Fruit fly (Drosophila melanogaster): ENCODE data around the gene betaggt-I.

Gene betaggt-I

dm6 chr2L:4907986-4908385 is 37.4 kb upstream of the betaggt-I start (continued):
- peak; percentile 36 for TF ChIP-seq CG12769 (tag; optimal IDR thresholded peaks at IDR 0.05)
- TF ChIP-seq CG2116 (GFP tag; optimal IDR thresholded peaks at IDR 0.05): peak; percentile 35
- TF ChIP-seq sob (GFP tag; IDR thresholded peaks at IDR 0.05): peak; percentile 77
- peak; percentile 71 for TF ChIP-seq H2.0 (GFP tag; IDR thresholded peaks at IDR 0.05)
- peak; percentile 67 for TF ChIP-seq zfh1 (GFP tag; IDR thresholded peaks at IDR 0.05)
- TF ChIP-seq jing (GFP tag; optimal IDR thresholded peaks at IDR 0.05): peak; percentile 56
- TF ChIP-seq CG15514 (GFP tag; optimal IDR thresholded peaks at IDR 0.05): peak; percentile 9
- TF ChIP-seq Bteb2 (GFP tag; optimal IDR thresholded peaks at IDR 0.05): no peak
- TF ChIP-seq CG30020 (tag; optimal IDR thresholded peaks at IDR 0.05): peak; percentile 8
- peak; percentile 27 for TF ChIP-seq CG4707 (GFP tag; optimal IDR thresholded peaks at IDR 0.05)
- TF ChIP-seq fru (optimal IDR thresholded peaks at IDR 0.05): no peak
- peak; percentile 74 for TF ChIP-seq nau (GFP tag; optimal IDR thresholded peaks at IDR 0.05)
- peak; percentile 80 for TF ChIP-seq Awh (GFP tag; IDR thresholded peaks at IDR 0.05)
- peak; percentile 54 for TF ChIP-seq Max (GFP tag; optimal IDR thresholded peaks at IDR 0.05)
- TF ChIP-seq CG12219 (GFP tag; optimal IDR thresholded peaks at IDR 0.05): peak; percentile 67
- peak; percentile 68 for TF ChIP-seq CG1529 (GFP tag; optimal IDR thresholded peaks at IDR 0.05)
- no peak for TF ChIP-seq Gsc (GFP tag; IDR thresholded peaks at IDR 0.05)
- TF ChIP-seq yki (optimal IDR thresholded peaks at IDR 0.05): no peak
- TF ChIP-seq lola (GFP tag; optimal IDR thresholded peaks at IDR 0.05): peak in 1 of 3 experiments; percentile 43
- TF ChIP-seq ken (GFP tag; IDR thresholded peaks at IDR 0.05): peak; percentile 68; the same call in 1 of the 3 replicates
- TF ChIP-seq hth (optimal IDR thresholded peaks at IDR 0.05): no peak
- TF ChIP-seq lov (optimal IDR thresholded peaks at IDR 0.05): no peak
- TF ChIP-seq lov (GFP tag; IDR thresholded peaks at IDR 0.05): no peak
- no peak for TF ChIP-seq CG6175 (GFP tag; IDR thresholded peaks at IDR 0.05)
- TF ChIP-seq CG17912 (GFP tag; optimal IDR thresholded peaks at IDR 0.05): peak; percentile 11
- TF ChIP-seq TFAM (GFP tag; optimal IDR thresholded peaks at IDR 0.05): no peak
- peak; percentile 64 for TF ChIP-seq CrebB (tag; optimal IDR thresholded peaks at IDR 0.05)
- no peak for TF ChIP-seq Mrtf (GFP tag; IDR thresholded peaks at IDR 0.05)
- TF ChIP-seq ttk (GFP tag; IDR thresholded peaks at IDR 0.05): peak; percentile 84
- no peak for TF ChIP-seq ftz-f1 (GFP tag; optimal IDR thresholded peaks at IDR 0.05)
- peak; percentile 17 for TF ChIP-seq Jarid2 (GFP tag; optimal IDR thresholded peaks at IDR 0.05)
- TF ChIP-seq CG1647 (GFP tag; optimal IDR thresholded peaks at IDR 0.05): no peak
- peak; percentile 65 for TF ChIP-seq Ets65A (GFP tag)
- TF ChIP-seq Hmr (GFP tag; optimal IDR thresholded peaks at IDR 0.05): peak; percentile 44
- no peak for TF ChIP-seq abd-A (tag; optimal IDR thresholded peaks at IDR 0.05)
- TF ChIP-seq CG13287 (GFP tag; IDR thresholded peaks at IDR 0.05; ENCODE audit: partially characterized antibody): no peak
- no peak for TF ChIP-seq CG13775 (GFP tag; optimal IDR thresholded peaks at IDR 0.05)
- no peak for TF ChIP-seq Sry-δ (GFP tag; optimal IDR thresholded peaks at IDR 0.05)
- TF ChIP-seq Bdp1 (GFP tag; optimal IDR thresholded peaks at IDR 0.05): no peak
- no peak for TF ChIP-seq corto (GFP tag; optimal IDR thresholded peaks at IDR 0.05)
- TF ChIP-seq wor (GFP tag; IDR thresholded peaks at IDR 0.05): peak; percentile 71
- no peak for TF ChIP-seq B-H2 (GFP tag; optimal IDR thresholded peaks at IDR 0.05)
- TF ChIP-seq Trl (optimal IDR thresholded peaks at IDR 0.05): no peak
- no peak for TF ChIP-seq Trl (GFP tag; optimal IDR thresholded peaks at IDR 0.05)
- no peak for TF ChIP-seq schlank (tag; optimal IDR thresholded peaks at IDR 0.05)
- TF ChIP-seq CG30403 (GFP tag; optimal IDR thresholded peaks at IDR 0.05): peak; percentile 69
- peak; percentile 75 for TF ChIP-seq CG1024 (GFP tag; IDR thresholded peaks at IDR 0.05)
- peak; percentile 14 for TF ChIP-seq CG2202 (tag; optimal IDR thresholded peaks at IDR 0.05)
- TF ChIP-seq CG16815 (GFP tag; optimal IDR thresholded peaks at IDR 0.05): no peak
- TF ChIP-seq Xbp1 (GFP tag; optimal IDR thresholded peaks at IDR 0.05): peak; percentile 77
- peak; percentile 12; the same call in 1 of the 2 replicates for TF ChIP-seq Taf1 (GFP tag; IDR thresholded peaks at IDR 0.05)
- no peak for TF ChIP-seq CG31388 (GFP tag; optimal IDR thresholded peaks at IDR 0.05)
- TF ChIP-seq gfzf (GFP tag; optimal IDR thresholded peaks at IDR 0.05): no peak

Data from whole organism, embryonic.